Worm (Caenorhabditis elegans): Measurements from ENCODE around the gene Y57G11C.38.

Y57G11C.38 gene

ce11 chrIV:14872320-14872719 lies 10.1 kb downstream of the Y57G11C.38 start (continued):
- TF ChIP-seq ceh-82 (tag; optimal IDR thresholded peaks at IDR 0.05) (peak; percentile 9 to 31 (median 24)), snu-23 (GFP tag; optimal IDR thresholded peaks at IDR 0.05) (peak; percentile 88), swsn-7 (tag; optimal IDR thresholded peaks at IDR 0.05) (peak; percentile 56), sptf-1 (tag; optimal IDR thresholded peaks at IDR 0.05) (no peak), nhr-90 (tag; optimal IDR thresholded peaks at IDR 0.05; ENCODE audit: poor library complexity) (peak; percentile 74), nhr-71 (tag; optimal IDR thresholded peaks at IDR 0.05) (peak; percentile 80), elt-2 (tag; optimal IDR thresholded peaks at IDR 0.05) (no peak), ceh-90 (tag; optimal IDR thresholded peaks at IDR 0.05) (no peak), sox-4 (tag; optimal IDR thresholded peaks at IDR 0.05) (no peak), lin-14 (GFP tag; optimal IDR thresholded peaks at IDR 0.05) (peak; percentile 89), jun-1 (tag; optimal IDR thresholded peaks at IDR 0.05) (peak; percentile 2), ceh-88 (GFP tag; IDR thresholded peaks at IDR 0.05) (no peak), C16A3.4 (tag; optimal IDR thresholded peaks at IDR 0.05) (peak; percentile 64), fos-1 (tag; optimal IDR thresholded peaks at IDR 0.05) (peak; percentile 18), alr-1 (tag; optimal IDR thresholded peaks at IDR 0.05; ENCODE audit: borderline replicate concordance) (no peak), ceh-63 (GFP tag; optimal IDR thresholded peaks at IDR 0.05) (no peak), C04F5.9 (tag; optimal IDR thresholded peaks at IDR 0.05) (no peak), unc-98 (GFP tag; IDR thresholded peaks at IDR 0.05) (no peak), nhr-20 (tag; optimal IDR thresholded peaks at IDR 0.05) (peak; percentile 86), nhr-85 (tag) (peak; percentile 96), skn-1 (tag; optimal IDR thresholded peaks at IDR 0.05) (peak; percentile 48), mep-1 (tag; optimal IDR thresholded peaks at IDR 0.05) (peak; percentile 50), ets-5 (GFP tag; IDR thresholded peaks at IDR 0.05) (no peak)

- TF ChIP-seq nhr-77 (tag; optimal IDR thresholded peaks at IDR 0.05): peak; percentile 77
- peak; percentile 40 for TF ChIP-seq nhr-19 (GFP tag; conservative IDR thresholded peaks at IDR 0.05)
- peak; percentile 30 for TF ChIP-seq snu-23 (GFP tag; optimal IDR thresholded peaks at IDR 0.05)
- TF ChIP-seq mab-9 (GFP tag; IDR thresholded peaks at IDR 0.05): no peak
- TF ChIP-seq tbx-2 (tag; optimal IDR thresholded peaks at IDR 0.05): peak; percentile 52
- peak; percentile 34 for TF ChIP-seq swsn-7 (tag; optimal IDR thresholded peaks at IDR 0.05)
- peak; percentile 65 for TF ChIP-seq nhr-85 (tag)
- peak; percentile 4 to 10 for TF ChIP-seq efl-1 (optimal IDR thresholded peaks at IDR 0.05)
- TF ChIP-seq efl-1 (GFP tag; optimal IDR thresholded peaks at IDR 0.05 in 1 of 2): peak in 1 of 2 experiments; percentile 21
- peak in 1 of 2 experiments; percentile 40 for TF ChIP-seq lsy-2 (tag; optimal IDR thresholded peaks at IDR 0.05)
- TF ChIP-seq C16A3.4 (tag; optimal IDR thresholded peaks at IDR 0.05): peak; percentile 8
- peak; percentile 52 for TF ChIP-seq mep-1 (tag; optimal IDR thresholded peaks at IDR 0.05)
- no peak for TF ChIP-seq pag-3 (tag; optimal IDR thresholded peaks at IDR 0.05; ENCODE audit: borderline replicate concordance, insufficient read depth)
- TF ChIP-seq unc-98 (GFP tag; IDR thresholded peaks at IDR 0.05): no peak
- peak; percentile 87 for TF ChIP-seq elt-2 (tag; optimal IDR thresholded peaks at IDR 0.05)
- peak; percentile 45 for TF ChIP-seq nhr-20 (tag; optimal IDR thresholded peaks at IDR 0.05)
- peak in 1 of 2 experiments; percentile 47 for TF ChIP-seq egl-27 (tag; optimal IDR thresholded peaks at IDR 0.05)
- no peak for TF ChIP-seq C04F5.9 (tag; optimal IDR thresholded peaks at IDR 0.05)
- no peak for TF ChIP-seq xbp-1 (tag; optimal IDR thresholded peaks at IDR 0.05)
- TF ChIP-seq ceh-82 (tag; optimal IDR thresholded peaks at IDR 0.05): peak in 1 of 3 experiments; percentile 11
- TF ChIP-seq unc-62 (GFP tag; optimal IDR thresholded peaks at IDR 0.05): no peak
- TF ChIP-seq mdl-1 (tag; optimal IDR thresholded peaks at IDR 0.05): peak in 1 of 2 experiments; percentile 77
- TF ChIP-seq lin-14 (GFP tag; optimal IDR thresholded peaks at IDR 0.05): peak; percentile 66
- TF ChIP-seq nhr-90 (tag; optimal IDR thresholded peaks at IDR 0.05; ENCODE audit: poor library complexity): peak; percentile 72
- TF ChIP-seq lin-35 (GFP tag; optimal IDR thresholded peaks at IDR 0.05): peak; percentile 20 to 56
- TF ChIP-seq fos-1 (tag; optimal IDR thresholded peaks at IDR 0.05): peak; percentile 2
- TF ChIP-seq blmp-1 (tag; optimal IDR thresholded peaks at IDR 0.05): peak; percentile 55
- peak; percentile 35 for TF ChIP-seq jun-1 (tag; optimal IDR thresholded peaks at IDR 0.05)
- no peak for TF ChIP-seq skn-1 (tag; optimal IDR thresholded peaks at IDR 0.05)
- TF ChIP-seq nhr-71 (tag; optimal IDR thresholded peaks at IDR 0.05): peak; percentile 55
- TF ChIP-seq egl-13 (tag; optimal IDR thresholded peaks at IDR 0.05): no peak
- peak in 2 of 6 experiments; percentile 1 to 52 for TF ChIP-seq elt-3 (tag; optimal IDR thresholded peaks at IDR 0.05)
- no peak for TF ChIP-seq ama-1 (optimal IDR thresholded peaks at IDR 0.05)
These were observed 12.8 kb downstream of the Y57G11C.38 start for ce11 chrIV:14874926-14875570.
